Worm (Caenorhabditis elegans) whole organism, L3 larva: Measurements from ENCODE around the gene C27A2.12.

Source experiments
- elt-3 ChIP-seq, 3 experiments: fragments of 150-350 bp in 1 of 3; sonication (generic microtip) in 2 of 3; optimal IDR thresholded peaks; 2 replicates in 2 of 3; 4 replicates in 1 of 3; lab custom pipeline; 2014 to 2017; ENCODE audit warnings: missing biosample characterization in 3 of 3, missing genetic modification characterization in 3 of 3
- nhr-12 ChIP-seq: fragments of 150-350 bp; optimal IDR thresholded peaks from 2 replicates; lab custom pipeline; 2014; ENCODE audit warnings: missing biosample characterization, missing genetic modification characterization
- skn-1 ChIP-seq: fragments of 150-350 bp; optimal IDR thresholded peaks from 2 replicates; lab custom pipeline; 2014; ENCODE audit warnings: missing biosample characterization, missing genetic modification characterization

DNA sequence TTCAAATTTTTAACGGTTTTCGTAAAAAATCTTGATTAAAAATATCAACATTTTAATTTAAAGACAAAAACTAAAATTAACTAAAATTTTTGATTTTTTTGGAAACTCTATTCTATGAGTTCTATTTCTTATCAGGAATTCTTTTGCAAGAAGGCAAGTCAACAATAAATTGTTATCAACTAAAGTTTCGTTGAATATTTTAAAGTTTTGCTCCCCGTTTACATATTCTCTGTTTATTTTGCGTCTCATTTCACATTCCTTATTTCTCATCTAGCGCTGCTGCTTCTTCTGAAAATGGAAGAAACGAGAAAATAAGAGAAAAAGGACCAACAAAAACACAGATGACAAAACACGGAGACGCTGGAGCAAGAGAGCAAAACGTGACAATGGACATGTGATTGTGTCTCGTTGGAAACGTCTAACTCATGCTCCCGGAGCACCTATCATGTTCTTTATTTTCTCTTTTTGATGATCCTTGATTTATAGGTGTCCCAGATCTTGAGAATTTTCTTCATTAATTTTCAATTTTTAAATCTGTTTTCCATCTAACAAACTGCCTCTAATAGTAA is 37.3 kb downstream of the C27A2.12 start:
- TF ChIP-seq nhr-12 (tag; lab: Kevin White, UChicago) = no peak
- TF ChIP-seq elt-3 (tag; optimal IDR thresholded peaks at IDR 0.05; lab: Kevin White, UChicago) = no peak
- TF ChIP-seq skn-1 = no peak
